Fruit fly (Drosophila melanogaster) whole organism, embryonic: Measurements from ENCODE around the gene ph-d.

Source experiments
- Asciz ChIP-seq: fragments of 200-800 bp; sonication (Bioruptor generic); optimal IDR thresholded peaks from 2 replicates; lab custom pipeline; 2017; ENCODE audit warnings: missing biosample characterization, mild to moderate bottlenecking, missing genetic modification characterization, missing genetic modification reagents
- CG10321 ChIP-seq: fragments of 200-800 bp; sonication (Bioruptor generic); IDR thresholded peaks from 2 replicates; pipeline ENCODE4 v1.3.6; 2022; ENCODE audit warnings: missing biosample characterization, missing genetic modification characterization
- CG10979 ChIP-seq: fragments of 200-800 bp; sonication (Bioruptor generic); optimal IDR thresholded peaks from 2 replicates; lab custom pipeline; 2018; ENCODE audit warnings: missing biosample characterization, mild to moderate bottlenecking, missing genetic modification characterization, moderate library complexity
- CG11093 ChIP-seq: fragments of 200-800 bp; sonication (Bioruptor generic); IDR thresholded peaks from 3 replicates; pipeline ENCODE4 v1.3.6; 2022; ENCODE audit warnings: missing biosample characterization, missing genetic modification characterization
- CG11456 ChIP-seq: fragments of 200-800 bp; sonication (Bioruptor generic); IDR thresholded peaks from 3 replicates; pipeline ENCODE4 v1.3.6; 2022; ENCODE audit warnings: missing biosample characterization, missing genetic modification characterization
- CG13123 ChIP-seq: fragments of 200-800 bp; sonication (Bioruptor generic); optimal IDR thresholded peaks from 2 replicates; lab custom pipeline; 2016; ENCODE audit warnings: missing biosample characterization, missing genetic modification characterization
- CG14050 ChIP-seq: fragments of 200-800 bp; sonication (Bioruptor generic); IDR thresholded peaks from 3 replicates; pipeline ENCODE4 v1.3.6; 2022; ENCODE audit warnings: missing biosample characterization, missing genetic modification characterization
- CG17802 ChIP-seq: fragments of 200-800 bp; sonication (Bioruptor generic); optimal IDR thresholded peaks from 2 replicates; lab custom pipeline; 2018; ENCODE audit warnings: missing biosample characterization, mild to moderate bottlenecking, missing genetic modification characterization, moderate library complexity
- CG17912 ChIP-seq: fragments of 200-800 bp; sonication (Bioruptor generic); optimal IDR thresholded peaks from 2 replicates; lab custom pipeline; 2018; ENCODE audit warnings: missing biosample characterization, mild to moderate bottlenecking, missing genetic modification characterization
- CG1832 ChIP-seq: fragments of 200-800 bp; sonication (Bioruptor generic); optimal IDR thresholded peaks from 2 replicates; lab custom pipeline; 2017; ENCODE audit warnings: missing biosample characterization, mild to moderate bottlenecking, missing genetic modification characterization, inconsistent platforms
- CG31365 ChIP-seq: fragments of 200-800 bp; sonication (Bioruptor generic); optimal IDR thresholded peaks from 2 replicates; lab custom pipeline; 2018; ENCODE audit warnings: missing biosample characterization, mild to moderate bottlenecking, missing genetic modification characterization
- CG31388 ChIP-seq: fragments of 200-800 bp; sonication (Bioruptor generic); optimal IDR thresholded peaks from 2 replicates; lab custom pipeline; 2016; ENCODE audit warnings: missing biosample characterization, missing genetic modification characterization
- CG3163 ChIP-seq: fragments of 200-800 bp; sonication (Bioruptor generic); optimal IDR thresholded peaks from 3 replicates; lab custom pipeline; 2016; ENCODE audit warnings: missing biosample characterization, missing genetic modification characterization
- CG42726 ChIP-seq: fragments of 200-800 bp; sonication (Bioruptor generic); IDR thresholded peaks from 2 replicates; pipeline ENCODE4 v1.3.6; 2022; ENCODE audit warnings: missing biosample characterization, missing genetic modification characterization; ENCODE audit not compliant: partially characterized antibody
- CG4820 ChIP-seq: fragments of 200-800 bp; sonication (Bioruptor generic); optimal IDR thresholded peaks from 3 replicates; lab custom pipeline; 2016; ENCODE audit warnings: missing biosample characterization, missing genetic modification characterization
- CG6689 ChIP-seq: fragments of 200-800 bp; sonication (Bioruptor generic); IDR thresholded peaks from 2 replicates; pipeline ENCODE4 v1.3.6; 2022; ENCODE audit warnings: missing biosample characterization, missing genetic modification characterization
- CG6791 ChIP-seq: fragments of 200-800 bp; sonication (Bioruptor generic); IDR thresholded peaks from 3 replicates; pipeline ENCODE4 v1.3.6; 2022; ENCODE audit warnings: missing biosample characterization, missing genetic modification characterization; ENCODE audit not compliant: partially characterized antibody
- CG7372 ChIP-seq: fragments of 200-800 bp; sonication (Bioruptor generic); IDR thresholded peaks from 2 replicates; pipeline ENCODE4 v1.3.6; 2022; ENCODE audit warnings: missing biosample characterization, missing genetic modification characterization
- CG7745 ChIP-seq: fragments of 200-800 bp; sonication (Bioruptor generic); optimal IDR thresholded peaks from 2 replicates; lab custom pipeline; 2018; ENCODE audit warnings: missing biosample characterization, mild to moderate bottlenecking, missing genetic modification characterization, moderate library complexity
- CG8089 ChIP-seq: fragments of 200-800 bp; sonication (Bioruptor generic); optimal IDR thresholded peaks from 3 replicates; lab custom pipeline; 2016; ENCODE audit warnings: missing biosample characterization, missing genetic modification characterization
- CG9437 ChIP-seq: fragments of 200-800 bp; sonication (Bioruptor generic); optimal IDR thresholded peaks from 2 replicates; lab custom pipeline; 2018; ENCODE audit warnings: missing biosample characterization, mild to moderate bottlenecking, missing genetic modification characterization
- Hr39 ChIP-seq: fragments of >200 bp; optimal IDR thresholded peaks from 2 replicates; lab custom pipeline; 2017
- Hr51 ChIP-seq, 2 experiments: fragments of 200-800 bp; sonication (Bioruptor generic); optimal IDR thresholded peaks; 2 replicates in 1 of 2; 3 replicates in 1 of 2; lab custom pipeline; 2016 to 2018; ENCODE audit warnings: missing biosample characterization in 2 of 2, missing genetic modification characterization in 2 of 2, mild to moderate bottlenecking in 1 of 2, moderate library complexity in 1 of 2
- MBD-R2 ChIP-seq: fragments of 200-800 bp; sonication (Bioruptor generic); IDR thresholded peaks from 2 replicates; pipeline ENCODE4 v1.3.6; 2022; ENCODE audit warnings: missing biosample characterization, missing genetic modification characterization
- cg ChIP-seq: fragments of 200-800 bp; sonication (Bioruptor generic); optimal IDR thresholded peaks from 3 replicates; lab custom pipeline; 2019; ENCODE audit warnings: missing biosample characterization, mild to moderate bottlenecking, missing genetic modification characterization, moderate library complexity
- chn ChIP-seq: fragments of 200-800 bp; sonication (Bioruptor generic); optimal IDR thresholded peaks from 2 replicates; lab custom pipeline; 2016; ENCODE audit warnings: missing biosample characterization, missing genetic modification characterization
- dan ChIP-seq: fragments of 200-800 bp; sonication (Bioruptor generic); IDR thresholded peaks from 2 replicates; pipeline ENCODE4 v1.3.6; 2022; ENCODE audit warnings: missing biosample characterization, missing genetic modification characterization
- danr ChIP-seq: fragments of 200-800 bp; sonication (Bioruptor generic); IDR thresholded peaks from 2 replicates; pipeline ENCODE4 v1.3.6; 2022; ENCODE audit warnings: missing biosample characterization, missing genetic modification characterization
- dati ChIP-seq: fragments of 200-800 bp; sonication (Bioruptor generic); IDR thresholded peaks from 2 replicates; pipeline ENCODE4 v1.3.6; 2022; ENCODE audit warnings: missing biosample characterization, missing genetic modification characterization
- dimm ChIP-seq: fragments of 200-800 bp; sonication (Bioruptor generic); IDR thresholded peaks from 2 replicates; pipeline ENCODE4 v1.3.6; 2022; ENCODE audit warnings: missing biosample characterization, missing genetic modification characterization
- fd64A ChIP-seq: fragments of 200-800 bp; sonication (Bioruptor generic); optimal IDR thresholded peaks from 3 replicates; lab custom pipeline; 2018; ENCODE audit warnings: missing biosample characterization, mild to moderate bottlenecking, missing genetic modification characterization
- fd96Cb ChIP-seq: fragments of 200-800 bp; sonication (Bioruptor generic); optimal IDR thresholded peaks from 2 replicates; lab custom pipeline; 2018; ENCODE audit warnings: missing biosample characterization, mild to moderate bottlenecking, missing genetic modification characterization, moderate library complexity
- ftz-f1 ChIP-seq: fragments of 200-800 bp; sonication (Bioruptor generic); optimal IDR thresholded peaks from 2 replicates; lab custom pipeline; 2016; ENCODE audit warnings: missing biosample characterization, missing genetic modification characterization
- gce ChIP-seq: fragments of 200-800 bp; sonication (Bioruptor generic); IDR thresholded peaks from 3 replicates; pipeline ENCODE4 v1.3.6; 2022; ENCODE audit warnings: missing biosample characterization, missing genetic modification characterization
- gcm2 ChIP-seq: fragments of 200-800 bp; sonication (Bioruptor generic); optimal IDR thresholded peaks from 2 replicates; lab custom pipeline; 2016; ENCODE audit warnings: missing biosample characterization, missing genetic modification characterization
- gsb ChIP-seq: fragments of 200-800 bp; sonication (Bioruptor generic); IDR thresholded peaks from 2 replicates; pipeline ENCODE4 v1.3.6; 2022; ENCODE audit warnings: missing biosample characterization, missing genetic modification characterization
- gt ChIP-seq: fragments of 200-800 bp; sonication (Bioruptor generic); IDR thresholded peaks from 2 replicates; pipeline ENCODE4 v1.3.6; 2022; ENCODE audit warnings: missing biosample characterization, missing genetic modification characterization
- insv ChIP-seq, 2 experiments: fragments of 200-800 bp; sonication (Bioruptor generic); optimal IDR thresholded peaks; 3 replicates each; lab custom pipeline; 2016 to 2018; ENCODE audit warnings: missing biosample characterization in 2 of 2, missing genetic modification characterization in 2 of 2
- jing ChIP-seq: fragments of 200-800 bp; sonication (Bioruptor generic); optimal IDR thresholded peaks from 2 replicates; lab custom pipeline; 2018; ENCODE audit warnings: missing biosample characterization, mild to moderate bottlenecking, missing genetic modification characterization
- luna ChIP-seq: fragments of 200-800 bp; sonication (Bioruptor generic); optimal IDR thresholded peaks from 2 replicates; lab custom pipeline; 2016; ENCODE audit warnings: missing biosample characterization, missing genetic modification characterization
- mld ChIP-seq: fragments of 200-800 bp; sonication (Bioruptor generic); IDR thresholded peaks from 3 replicates; pipeline ENCODE4 v1.3.6; 2022; ENCODE audit warnings: missing biosample characterization, missing genetic modification characterization; ENCODE audit not compliant: partially characterized antibody
- nerfin-1 ChIP-seq: fragments of 200-800 bp; sonication (Bioruptor generic); optimal IDR thresholded peaks from 3 replicates; lab custom pipeline; 2019; ENCODE audit warnings: missing biosample characterization, mild to moderate bottlenecking, missing genetic modification characterization, moderate library complexity
- oc ChIP-seq: fragments of 200-800 bp; sonication (Bioruptor generic); optimal IDR thresholded peaks from 2 replicates; lab custom pipeline; 2018; ENCODE audit warnings: missing biosample characterization, mild to moderate bottlenecking, missing genetic modification characterization, moderate library complexity
- otp ChIP-seq: fragments of 200-800 bp; sonication (Bioruptor generic); IDR thresholded peaks from 3 replicates; pipeline ENCODE4, ENCODE4 v1.3.6; 2022; ENCODE audit warnings: missing biosample characterization, missing genetic modification characterization
- pzg ChIP-seq: fragments of 200-800 bp; sonication (Bioruptor generic); optimal IDR thresholded peaks from 3 replicates; lab custom pipeline; 2018; ENCODE audit warnings: missing biosample characterization, mild to moderate bottlenecking, missing genetic modification characterization, moderate library complexity
- ranshi ChIP-seq: fragments of 200-800 bp; sonication (Bioruptor generic); IDR thresholded peaks from 2 replicates; pipeline ENCODE4 v1.3.6; 2022; ENCODE audit warnings: missing biosample characterization, missing genetic modification characterization
- rib ChIP-seq: fragments of 200-800 bp; sonication (Bioruptor generic); IDR thresholded peaks from 2 replicates; pipeline ENCODE4 v1.3.6; 2022; ENCODE audit warnings: missing biosample characterization, missing genetic modification characterization
- so ChIP-seq: fragments of 200-800 bp; sonication (Bioruptor generic); IDR thresholded peaks from 3 replicates; pipeline ENCODE4 v1.3.6; 2022; ENCODE audit warnings: missing biosample characterization, missing genetic modification characterization
- sob ChIP-seq: fragments of 200-800 bp; sonication (Bioruptor generic); IDR thresholded peaks from 2 replicates; pipeline ENCODE4 v1.3.6; 2022; ENCODE audit warnings: missing biosample characterization, missing genetic modification characterization
- stc ChIP-seq: fragments of 200-800 bp; sonication (Bioruptor generic); IDR thresholded peaks from 2 replicates; pipeline ENCODE4 v1.3.6; 2022; ENCODE audit warnings: missing biosample characterization, missing genetic modification characterization
- twi ChIP-seq: fragments of 200-800 bp; optimal IDR thresholded peaks from 2 replicates; lab custom pipeline; 2019; ENCODE audit warnings: missing biosample characterization, mild to moderate bottlenecking, missing genetic modification characterization, moderate library complexity
- vvl ChIP-seq: fragments of 200-800 bp; sonication (Bioruptor generic); IDR thresholded peaks from 2 replicates; pipeline ENCODE4 v1.3.6; 2022; ENCODE audit warnings: missing biosample characterization, missing genetic modification characterization
- zf30C ChIP-seq: fragments of 200-800 bp; sonication (Bioruptor generic); optimal IDR thresholded peaks from 3 replicates; lab custom pipeline; 2018; ENCODE audit warnings: missing biosample characterization, mild to moderate bottlenecking, missing genetic modification characterization

Gene ph-d

dm6 chrX:2140487-2140886 lies 17.4 kb upstream of the ph-d start (continued):
- no peak for TF ChIP-seq stc (GFP tag; lab: Robert Waterston, UW)
- no peak for TF ChIP-seq dan
- TF ChIP-seq CG17802 (tag; lab: Kevin White, UChicago): no peak
- no peak for TF ChIP-seq CG7372 (GFP tag; lab: Robert Waterston, UW)
- no peak for TF ChIP-seq luna (GFP tag; lab: Kevin White, UChicago)
- no peak for TF ChIP-seq oc (tag; lab: Kevin White, UChicago)
- no peak for TF ChIP-seq CG11456 (GFP tag; lab: Robert Waterston, UW)
- no peak for TF ChIP-seq CG6689 (GFP tag; lab: Robert Waterston, UW)
- TF ChIP-seq CG42726 (GFP tag; lab: Robert Waterston, UW): no peak
- no peak for TF ChIP-seq zf30C (GFP tag; lab: Kevin White, UChicago)
- TF ChIP-seq CG11093: no peak
- no peak for TF ChIP-seq CG9437 (GFP tag; lab: Kevin White, UChicago)
- TF ChIP-seq gt (GFP tag; lab: Robert Waterston, UW): no peak
- TF ChIP-seq CG31365 (tag; lab: Kevin White, UChicago): no peak
- no peak for TF ChIP-seq gsb (GFP tag; lab: Robert Waterston, UW)
- no peak for TF ChIP-seq chn (GFP tag; lab: Kevin White, UChicago)
- TF ChIP-seq cg (GFP tag; lab: Kevin White, UChicago): peak; percentile 48
- peak; percentile 9 for TF ChIP-seq twi (tag; lab: Kevin White, UChicago)
- no peak for TF ChIP-seq mld (GFP tag; lab: Robert Waterston, UW)
- peak; percentile 84 for TF ChIP-seq CG1832
- TF ChIP-seq CG3163 (GFP tag; lab: Kevin White, UChicago): no peak
- no peak for TF ChIP-seq CG6791 (GFP tag; lab: Robert Waterston, UW)
- peak; percentile 29 for TF ChIP-seq nerfin-1
- no peak for TF ChIP-seq ranshi (GFP tag; lab: Robert Waterston, UW)
- TF ChIP-seq CG17912 (GFP tag; lab: Kevin White, UChicago): no peak
- TF ChIP-seq MBD-R2 (GFP tag; lab: Robert Waterston, UW): no peak
- TF ChIP-seq gcm2 (GFP tag; lab: Kevin White, UChicago): no peak
- no peak for TF ChIP-seq jing
- TF ChIP-seq CG4820 (GFP tag; lab: Kevin White, UChicago): no peak
- TF ChIP-seq fd96Cb: no peak
- TF ChIP-seq gce: no peak
- no peak for TF ChIP-seq CG13123
- TF ChIP-seq Hr51 (GFP tag; optimal IDR thresholded peaks at IDR 0.05; lab: Kevin White, UChicago): no peak
- TF ChIP-seq pzg: no peak
- TF ChIP-seq CG10979: no peak
- TF ChIP-seq danr: no peak
- no peak for TF ChIP-seq Hr39 (lab: Kevin White, UChicago)
- no peak for TF ChIP-seq Asciz (GFP tag; lab: Kevin White, UChicago)
- TF ChIP-seq CG31388 (GFP tag; lab: Kevin White, UChicago): no peak
- TF ChIP-seq dati (GFP tag; lab: Robert Waterston, UW): no peak
- TF ChIP-seq otp (GFP tag; lab: Robert Waterston, UW): 0 out of 3 replicates have a peak, but pooled peaks have one; percentile 41
- TF ChIP-seq ftz-f1 (GFP tag; lab: Kevin White, UChicago): no peak
- no peak for TF ChIP-seq CG14050 (GFP tag; lab: Robert Waterston, UW)
- TF ChIP-seq rib (GFP tag; lab: Robert Waterston, UW): no peak
- TF ChIP-seq CG8089 (GFP tag; lab: Kevin White, UChicago): no peak
- TF ChIP-seq sob (GFP tag; lab: Robert Waterston, UW): no peak
- TF ChIP-seq CG10321 (GFP tag; lab: Robert Waterston, UW): peak; percentile 95
- TF ChIP-seq insv (GFP tag; optimal IDR thresholded peaks at IDR 0.05; lab: Kevin White, UChicago): no peak
- TF ChIP-seq so (GFP tag; lab: Robert Waterston, UW): no peak
- no peak for TF ChIP-seq dimm (GFP tag; lab: Robert Waterston, UW)
- no peak for TF ChIP-seq fd64A (GFP tag; lab: Kevin White, UChicago)
- TF ChIP-seq vvl (GFP tag; lab: Robert Waterston, UW): peak; percentile 41; the same call in 1 of the 2 replicates
- TF ChIP-seq CG7745 (tag; lab: Kevin White, UChicago): no peak
